Worm (Caenorhabditis elegans): ENCODE measurements around the gene str-208.

The str-208 gene

DNA sequence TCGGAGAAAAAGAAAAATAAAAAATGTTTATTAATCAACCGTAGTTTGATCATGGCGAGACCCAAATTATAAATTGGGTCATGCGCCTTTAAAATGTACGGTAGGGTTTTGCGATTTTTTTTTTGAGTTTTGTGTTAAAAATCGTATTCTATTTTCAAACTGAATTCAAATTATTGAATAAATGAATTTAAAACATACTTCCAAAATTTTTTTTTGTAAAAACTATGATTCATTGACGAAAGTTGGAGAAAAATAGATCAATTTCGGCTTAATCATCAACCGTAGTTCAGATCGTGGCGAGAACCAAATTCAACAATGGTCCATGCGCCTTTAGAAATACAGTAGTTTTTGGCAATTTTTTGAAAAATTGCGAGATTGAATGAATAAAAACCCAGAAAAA, 7.0 kb downstream of the str-208 start:
- peak; percentile 36; the same call in 1 of the 2 replicates for TF ChIP-seq lin-38 (GFP tag; IDR thresholded peaks at IDR 0.05)
- TF ChIP-seq R02D3.7 (tag; optimal IDR thresholded peaks at IDR 0.05), result no peak
- no peak for TF ChIP-seq Y75B8A.6 (GFP tag; IDR thresholded peaks at IDR 0.05)
- TF ChIP-seq snpc-4 (tag; optimal IDR thresholded peaks at IDR 0.05), result no peak
- TF ChIP-seq ctbp-1 (GFP tag; IDR thresholded peaks at IDR 0.05), result no peak
- TF ChIP-seq nhr-6 (tag; optimal IDR thresholded peaks at IDR 0.05), result no peak
- no peak for TF ChIP-seq F26F4.8 (GFP tag; conservative IDR thresholded peaks at IDR 0.05)
- TF ChIP-seq F49E8.2 (tag; optimal IDR thresholded peaks at IDR 0.05; ENCODE audit: borderline replicate concordance), result peak; percentile 76

ce11 chrV:4964020-4964635, 7.5 kb downstream of the str-208 start:
- peak; percentile 31; the same call in 1 of the 2 replicates for TF ChIP-seq egl-43 (GFP tag; IDR thresholded peaks at IDR 0.05)
- TF ChIP-seq nhr-41 (GFP tag; IDR thresholded peaks at IDR 0.05), result no peak
- TF ChIP-seq dmd-8 (GFP tag; IDR thresholded peaks at IDR 0.05), result peak; percentile 49; the same call in 1 of the 2 replicates
- no peak for TF ChIP-seq jun-1 (tag; optimal IDR thresholded peaks at IDR 0.05)
- no peak for TF ChIP-seq Y48G9A.11 (GFP tag; IDR thresholded peaks at IDR 0.05)
- TF ChIP-seq lin-38 (GFP tag; IDR thresholded peaks at IDR 0.05), result no peak
- no peak for TF ChIP-seq hmg-1.1 (GFP tag; IDR thresholded peaks at IDR 0.05)
- TF ChIP-seq zfp-3 (GFP tag; conservative IDR thresholded peaks at IDR 0.05), result no peak
- peak; percentile 0 for TF ChIP-seq rbr-2 (tag; optimal IDR thresholded peaks at IDR 0.05)
- peak; percentile 63 for TF ChIP-seq set-16 (GFP tag; IDR thresholded peaks at IDR 0.05)

- TF ChIP-seq cey-2 (tag; optimal IDR thresholded peaks at IDR 0.05; ENCODE audit: borderline replicate concordance, insufficient read depth) (peak; percentile 36), madf-9 (GFP tag; conservative IDR thresholded peaks at IDR 0.05) (no peak), dmd-8 (GFP tag; IDR thresholded peaks at IDR 0.05) (no peak), zip-11 (GFP tag; IDR thresholded peaks at IDR 0.05) (no peak), fos-1 (tag; optimal IDR thresholded peaks at IDR 0.05) (no peak), ceh-62 (tag; optimal IDR thresholded peaks at IDR 0.05) (no peak), mdt-29 (GFP tag; IDR thresholded peaks at IDR 0.05) (no peak), spr-3 (GFP tag; optimal IDR thresholded peaks at IDR 0.05) (no peak), lin-13 (GFP tag; optimal IDR thresholded peaks at IDR 0.05) (no peak), nhr-237 (tag; optimal IDR thresholded peaks at IDR 0.05) (no peak), jun-1 (tag; optimal IDR thresholded peaks at IDR 0.05) (no peak), dmd-9 (GFP tag; IDR thresholded peaks at IDR 0.05) (no peak), D1046.2 (GFP tag; IDR thresholded peaks at IDR 0.05) (no peak), arid-1 (GFP tag; conservative IDR thresholded peaks at IDR 0.05) (no peak), F10B5.3 (tag; optimal IDR thresholded peaks at IDR 0.05) (no peak), nhr-102 (tag; optimal IDR thresholded peaks at IDR 0.05) (no peak), ceh-44 (GFP tag; IDR thresholded peaks at IDR 0.05) (no peak), madf-5 (GFP tag; IDR thresholded peaks at IDR 0.05) (no peak), nhr-42 (GFP tag; IDR thresholded peaks at IDR 0.05) (no peak), nhr-77 (tag; optimal IDR thresholded peaks at IDR 0.05) (peak; percentile 29), ZK337.2 (GFP tag; IDR thresholded peaks at IDR 0.05) (no peak), egl-27 (tag; optimal IDR thresholded peaks at IDR 0.05) (no peak), skn-1 (tag; optimal IDR thresholded peaks at IDR 0.05) (no peak), egl-43 (GFP tag; IDR thresholded peaks at IDR 0.05) (no peak), Y75B8A.6 (GFP tag; IDR thresholded peaks at IDR 0.05) (no peak), ztf-7 (tag; optimal IDR thresholded peaks at IDR 0.05) (no peak), lir-3 (tag; optimal IDR thresholded peaks at IDR 0.05) (no peak), F37D6.2 (tag; optimal IDR thresholded peaks at IDR 0.05) (no peak), ZK546.5 (tag; optimal IDR thresholded peaks at IDR 0.05) (no peak), daf-12 (tag; optimal IDR thresholded peaks at IDR 0.05) (no peak), nhr-10 (tag; optimal IDR thresholded peaks at IDR 0.05) (no peak), nhr-48 (tag; optimal IDR thresholded peaks at IDR 0.05) (no peak), gei-8 (GFP tag; optimal IDR thresholded peaks at IDR 0.05) (no peak), ceh-32 (tag; optimal IDR thresholded peaks at IDR 0.05; ENCODE audit: poor library complexity) (no peak)
Observed at ce11 chrV:4964671-4965420, 8.2 kb downstream of the str-208 start.
